Worm (Caenorhabditis elegans): Measurements from ENCODE around the gene Y41D4B.1.

The Y41D4B.1 gene

ce11 chrIV:1662872-1663271 is 9.6 kb upstream of the Y41D4B.1 start:
- TF ChIP-seq hlh-13 (GFP tag; optimal IDR thresholded peaks at IDR 0.05) (no peak), pat-9 (tag; optimal IDR thresholded peaks at IDR 0.05) (no peak), elt-4 (tag; optimal IDR thresholded peaks at IDR 0.05) (no peak), ceh-31 (tag; optimal IDR thresholded peaks at IDR 0.05) (no peak), ahr-1 (tag; optimal IDR thresholded peaks at IDR 0.05) (no peak), sox-4 (tag; optimal IDR thresholded peaks at IDR 0.05) (no peak), mec-3 (tag; optimal IDR thresholded peaks at IDR 0.05; ENCODE audit: borderline replicate concordance) (no peak), K09A11.1 (tag; optimal IDR thresholded peaks at IDR 0.05; ENCODE audit: insufficient read depth) (no peak), hlh-6 (tag; optimal IDR thresholded peaks at IDR 0.05) (no peak), ceh-9 (tag; optimal IDR thresholded peaks at IDR 0.05) (no peak), F13H6.1 (tag; optimal IDR thresholded peaks at IDR 0.05) (no peak), C08G9.2 (tag; optimal IDR thresholded peaks at IDR 0.05) (no peak), pax-1 (tag; optimal IDR thresholded peaks at IDR 0.05) (no peak), unc-86 (tag; optimal IDR thresholded peaks at IDR 0.05) (no peak), lim-6 (tag; optimal IDR thresholded peaks at IDR 0.05) (no peak), tbx-2 (tag; optimal IDR thresholded peaks at IDR 0.05) (no peak)

ce11 chrIV:1676926-1677325 is 4.4 kb downstream of the Y41D4B.1 start:
- TF ChIP-seq ceh-24 (tag; optimal IDR thresholded peaks at IDR 0.05), result no peak
- no peak for TF ChIP-seq dmd-4 (tag; optimal IDR thresholded peaks at IDR 0.05; ENCODE audit: borderline replicate concordance)
- no peak for TF ChIP-seq pag-3 (tag; optimal IDR thresholded peaks at IDR 0.05; ENCODE audit: borderline replicate concordance)
- TF ChIP-seq zip-5 (tag; optimal IDR thresholded peaks at IDR 0.05), result no peak
- TF ChIP-seq ceh-6 (GFP tag; optimal IDR thresholded peaks at IDR 0.05), result no peak
- no peak for TF ChIP-seq F13H6.1 (tag; optimal IDR thresholded peaks at IDR 0.05)
- TF ChIP-seq C38D4.7 (GFP tag; optimal IDR thresholded peaks at IDR 0.05), result no peak
- TF ChIP-seq C08G9.2 (tag; optimal IDR thresholded peaks at IDR 0.05), result no peak
- no peak for TF ChIP-seq ceh-30 (tag; optimal IDR thresholded peaks at IDR 0.05)
- TF ChIP-seq ceh-9 (tag; optimal IDR thresholded peaks at IDR 0.05), result no peak
- TF ChIP-seq sox-2 (GFP tag; IDR thresholded peaks at IDR 0.05), result no peak
- TF ChIP-seq tbx-7 (tag; optimal IDR thresholded peaks at IDR 0.05), result no peak
- TF ChIP-seq ceh-48 (tag; optimal IDR thresholded peaks at IDR 0.05), result no peak
- no peak for TF ChIP-seq pha-2 (tag; optimal IDR thresholded peaks at IDR 0.05)

- TF ChIP-seq pros-1 (tag; optimal IDR thresholded peaks at IDR 0.05) (no peak), hlh-8 (tag; optimal IDR thresholded peaks at IDR 0.05) (no peak), sdc-2 (tag; optimal IDR thresholded peaks at IDR 0.05) (no peak), hlh-13 (GFP tag; optimal IDR thresholded peaks at IDR 0.05) (no peak), sox-4 (tag; optimal IDR thresholded peaks at IDR 0.05) (no peak), ama-1 (optimal IDR thresholded peaks at IDR 0.05) (no peak), ceh-2 (tag; optimal IDR thresholded peaks at IDR 0.05) (no peak), lin-11 (tag; optimal IDR thresholded peaks at IDR 0.05) (no peak), unc-55 (GFP tag; optimal IDR thresholded peaks at IDR 0.05) (no peak), ceh-9 (tag; optimal IDR thresholded peaks at IDR 0.05) (no peak), lim-6 (tag; optimal IDR thresholded peaks at IDR 0.05) (no peak), npax-4 (tag; optimal IDR thresholded peaks at IDR 0.05) (no peak)
Measured at ce11 chrIV:1679227-1679626, 6.7 kb downstream of the Y41D4B.1 start.

ce11 chrIV:1682066-1682465 is 9.6 kb downstream of the Y41D4B.1 start, which contains the start of gene Y41D4B.24:
Y41D4B.24 (minus strand) TSS chrIV:1682166.
- TF ChIP-seq fax-1 (tag; optimal IDR thresholded peaks at IDR 0.05) (no peak), npax-4 (tag; optimal IDR thresholded peaks at IDR 0.05) (no peak), ceh-45 (GFP tag; IDR thresholded peaks at IDR 0.05) (no peak), ttx-3 (tag; optimal IDR thresholded peaks at IDR 0.05) (no peak)
